Worm (Caenorhabditis elegans): ENCODE results near the gene Y17D7C.1.

Gene Y17D7C.1

DNA sequence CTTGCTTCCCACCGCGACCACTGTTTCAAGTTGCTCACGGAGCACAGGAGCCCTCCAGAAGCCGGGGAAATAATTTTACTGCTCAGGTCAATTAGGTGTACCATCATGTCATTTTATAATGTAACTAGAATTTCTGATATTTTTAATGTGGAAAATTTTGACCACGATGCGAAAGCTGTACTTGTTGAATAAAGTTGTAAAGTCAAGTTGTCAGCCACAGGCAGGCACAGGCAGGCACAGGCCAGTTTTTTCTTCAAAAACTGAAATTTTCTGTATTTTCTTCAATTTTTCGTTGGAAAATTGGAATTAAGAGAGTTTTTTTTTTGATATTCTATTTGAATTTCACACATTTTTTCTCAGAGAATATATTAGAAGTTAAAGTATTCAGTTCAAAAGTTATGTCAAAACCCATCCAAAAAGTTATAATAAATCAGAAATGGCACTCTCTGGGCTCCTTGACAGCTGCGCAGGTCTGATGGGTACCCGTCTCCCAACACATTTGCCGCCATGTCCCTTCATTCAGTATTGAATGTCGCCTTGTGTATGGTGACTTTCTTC is at the start of gene Y17D7C.1:
Y17D7C.1 (plus strand) TSS at position 508 of the 558 bp plus-strand sequence.
- no peak for TF ChIP-seq ceh-48 (tag; optimal IDR thresholded peaks at IDR 0.05)
- TF ChIP-seq ttx-3 (tag; optimal IDR thresholded peaks at IDR 0.05) = no peak

DNA sequence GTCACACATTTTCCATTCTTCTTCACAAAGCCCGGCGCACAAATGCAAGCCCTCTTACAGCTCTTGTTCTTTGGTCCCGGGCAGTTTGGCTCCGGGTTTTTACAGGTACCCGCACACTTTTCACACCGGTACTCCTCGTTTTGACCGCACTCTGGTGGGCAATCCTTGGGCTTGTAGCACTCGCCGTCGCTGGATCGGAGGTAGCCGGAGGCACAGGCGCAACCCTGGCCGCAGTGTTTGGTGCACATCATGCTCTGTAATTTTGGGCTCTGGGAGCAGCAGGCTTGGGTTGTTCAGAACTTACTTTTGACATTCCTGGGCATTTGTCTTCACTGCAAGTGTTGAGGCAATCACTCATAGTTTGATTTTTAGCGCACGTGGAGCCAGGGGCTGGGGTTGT is 49.0 kb upstream of the Y17D7C.1 start:
- TF ChIP-seq elt-4 (tag; optimal IDR thresholded peaks at IDR 0.05) = no peak
- no peak for TF ChIP-seq pax-1 (tag; optimal IDR thresholded peaks at IDR 0.05)
- no peak for TF ChIP-seq pha-2 (tag; optimal IDR thresholded peaks at IDR 0.05)
- TF ChIP-seq pros-1 (tag; optimal IDR thresholded peaks at IDR 0.05) = no peak
- no peak for TF ChIP-seq ets-4 (tag; optimal IDR thresholded peaks at IDR 0.05)
- TF ChIP-seq ztf-16 (tag; optimal IDR thresholded peaks at IDR 0.05) = no peak
- TF ChIP-seq ceh-24 (tag; optimal IDR thresholded peaks at IDR 0.05) = no peak
- no peak for TF ChIP-seq zip-5 (tag; optimal IDR thresholded peaks at IDR 0.05)
- no peak for TF ChIP-seq ceh-48 (tag; optimal IDR thresholded peaks at IDR 0.05)

DNA sequence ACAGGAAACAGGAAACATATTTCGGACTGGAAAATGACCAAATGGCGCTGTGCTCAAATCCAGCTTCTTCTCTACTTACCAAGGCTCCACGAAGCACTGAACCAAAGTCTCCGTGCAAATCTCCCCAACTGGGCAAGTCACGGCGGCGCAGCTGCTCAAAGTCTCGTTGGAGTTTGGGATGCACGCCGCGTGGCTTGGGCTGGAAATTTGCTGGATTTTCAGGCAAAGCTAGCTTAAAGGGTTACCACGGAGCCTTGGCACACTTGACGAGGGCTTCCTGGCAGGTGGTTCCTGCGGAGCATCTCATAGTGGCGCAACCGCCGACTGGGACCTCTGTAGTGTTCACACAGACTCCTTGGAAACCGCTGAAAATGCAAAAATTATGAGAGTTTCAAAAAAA is 47.5 kb upstream of the Y17D7C.1 start:
- TF ChIP-seq madf-2 (tag; optimal IDR thresholded peaks at IDR 0.05) (no peak), tbx-7 (tag; optimal IDR thresholded peaks at IDR 0.05) (no peak)

ce11 chrV:18662333-18662732 is 44.0 kb upstream of the Y17D7C.1 start:
- TF ChIP-seq lin-11 (tag; optimal IDR thresholded peaks at IDR 0.05) (no peak), fkh-6 (tag; optimal IDR thresholded peaks at IDR 0.05) (no peak), sox-4 (tag; optimal IDR thresholded peaks at IDR 0.05) (no peak), C08G9.2 (tag; optimal IDR thresholded peaks at IDR 0.05) (no peak), ceh-45 (GFP tag; IDR thresholded peaks at IDR 0.05) (no peak), unc-42 (tag; optimal IDR thresholded peaks at IDR 0.05) (no peak), T23F11.4 (GFP tag; optimal IDR thresholded peaks at IDR 0.05) (no peak), odd-2 (tag; optimal IDR thresholded peaks at IDR 0.05) (no peak), ets-4 (tag; optimal IDR thresholded peaks at IDR 0.05) (no peak), F13H6.1 (tag; optimal IDR thresholded peaks at IDR 0.05) (no peak)

- TF ChIP-seq ahr-1 (tag; optimal IDR thresholded peaks at IDR 0.05) = no peak
- no peak for TF ChIP-seq nfya-1 (tag; optimal IDR thresholded peaks at IDR 0.05)
- TF ChIP-seq odd-2 (tag; optimal IDR thresholded peaks at IDR 0.05) = no peak
- TF ChIP-seq pha-4 (tag; optimal IDR thresholded peaks at IDR 0.05) = no peak
- no peak for TF ChIP-seq T23F11.4 (GFP tag; optimal IDR thresholded peaks at IDR 0.05)
- no peak for TF ChIP-seq ceh-18 (tag; optimal IDR thresholded peaks at IDR 0.05)
- TF ChIP-seq gmeb-2 (tag; optimal IDR thresholded peaks at IDR 0.05) = no peak
- no peak for TF ChIP-seq ama-1 (optimal IDR thresholded peaks at IDR 0.05)
- no peak for TF ChIP-seq ceh-19 (GFP tag; optimal IDR thresholded peaks at IDR 0.05)
- TF ChIP-seq sdc-2 (tag; optimal IDR thresholded peaks at IDR 0.05) = no peak
- TF ChIP-seq lin-11 (tag; optimal IDR thresholded peaks at IDR 0.05) = no peak
- no peak for TF ChIP-seq elt-2 (tag; optimal IDR thresholded peaks at IDR 0.05)
- no peak for TF ChIP-seq che-1 (tag; optimal IDR thresholded peaks at IDR 0.05)
These were observed 42.3 kb upstream of the Y17D7C.1 start, which contains the start of gene Y69H2.3 for ce11 chrV:18664026-18664425. TSS of gene Y69H2.3 (minus strand) at chrV:18664126.

- TF ChIP-seq elt-2 (tag; optimal IDR thresholded peaks at IDR 0.05) (no peak), hlh-8 (tag; optimal IDR thresholded peaks at IDR 0.05) (no peak), ceh-18 (tag; optimal IDR thresholded peaks at IDR 0.05) (no peak), sdc-2 (tag; optimal IDR thresholded peaks at IDR 0.05) (no peak), ceh-48 (tag; optimal IDR thresholded peaks at IDR 0.05) (no peak), T23F11.4 (GFP tag; optimal IDR thresholded peaks at IDR 0.05) (no peak), ceh-22 (tag; optimal IDR thresholded peaks at IDR 0.05) (no peak), ceh-34 (tag; optimal IDR thresholded peaks at IDR 0.05) (no peak), nfya-1 (tag; optimal IDR thresholded peaks at IDR 0.05) (no peak), pat-9 (tag; optimal IDR thresholded peaks at IDR 0.05) (no peak)
These were observed 39.2 kb upstream of the Y17D7C.1 start for ce11 chrV:18667179-18667578.
